Fruit fly (Drosophila melanogaster): ENCODE data around the gene Tengl3.

Tengl3 gene

DNA sequence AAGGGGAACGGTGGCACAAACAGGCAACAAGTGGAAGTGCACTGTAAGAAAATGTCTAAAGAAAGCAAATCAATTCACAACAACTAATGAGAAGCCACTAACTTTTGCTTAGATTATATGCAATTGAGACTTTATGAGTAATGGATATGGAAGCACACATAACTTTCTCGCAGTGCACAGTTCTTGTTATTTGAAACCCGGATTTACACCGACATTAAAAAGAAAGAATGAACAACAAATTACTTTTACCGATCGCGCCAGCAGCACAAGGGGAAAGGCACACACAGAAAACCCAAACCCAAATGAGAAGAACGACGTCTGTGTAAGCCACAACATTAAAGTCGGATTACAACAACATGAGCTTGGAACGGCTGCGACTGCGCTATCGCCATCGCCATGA lies 49.0 kb downstream of the Tengl3 start (continued):
- TF ChIP-seq salr (GFP tag; optimal IDR thresholded peaks at IDR 0.05) (peak; percentile 12 to 35), CG7368 (GFP tag; optimal IDR thresholded peaks at IDR 0.05) (peak; percentile 51), acj6 (GFP tag; optimal IDR thresholded peaks at IDR 0.05) (peak; percentile 76), svp (GFP tag) (peak; percentile 92), CG15336 (GFP tag; IDR thresholded peaks at IDR 0.05) (peak; percentile 61; the same call in 1 of the 2 replicates), CG6854 (GFP tag; optimal IDR thresholded peaks at IDR 0.05) (peak; percentile 68), CG3919 (GFP tag; optimal IDR thresholded peaks at IDR 0.05) (peak; percentile 81), Ets96B (tag; optimal IDR thresholded peaks at IDR 0.05) (peak; percentile 45)

dm6 chr2L:2187411-2187810 lies 50.6 kb downstream of the Tengl3 start:
- TF ChIP-seq acj6 (GFP tag; optimal IDR thresholded peaks at IDR 0.05) (no peak), Sox14 (GFP tag; optimal IDR thresholded peaks at IDR 0.05) (no peak), cyc (GFP tag; optimal IDR thresholded peaks at IDR 0.05) (no peak), Hr38 (GFP tag; optimal IDR thresholded peaks at IDR 0.05) (no peak), Hr4 (GFP tag; optimal IDR thresholded peaks at IDR 0.05) (no peak), CG8632 (GFP tag; optimal IDR thresholded peaks at IDR 0.05) (no peak), CG11762 (GFP tag; optimal IDR thresholded peaks at IDR 0.05; ENCODE audit: insufficient read depth) (no peak), topi (GFP tag; optimal IDR thresholded peaks at IDR 0.05) (no peak), achi (GFP tag; optimal IDR thresholded peaks at IDR 0.05) (no peak), CG6276 (GFP tag; optimal IDR thresholded peaks at IDR 0.05) (no peak), CG1621 (tag; optimal IDR thresholded peaks at IDR 0.05) (no peak), Hr39 (GFP tag; optimal IDR thresholded peaks at IDR 0.05) (no peak), pdm3 (GFP tag; optimal IDR thresholded peaks at IDR 0.05) (no peak), CG11902 (GFP tag; optimal IDR thresholded peaks at IDR 0.05) (no peak)

Measured in whole organism, prepupa.